Worm (Caenorhabditis elegans) whole organism, mixed stage, embryonic: ENCODE measurements around the gene T07F10.5.
A peak's percentile ranks its signal among the peaks of the same experiment; 100 is the strongest.

Source experiments
- M03D4.4 ChIP-seq: sonication (generic microtip); optimal IDR thresholded peaks from 2 replicates; lab custom pipeline; 2017; ENCODE audit warnings: mild to moderate bottlenecking, missing genetic modification characterization, missing compliant biosample characterization
- bed-3 ChIP-seq: fragments of 200-800 bp; sonication (Bioruptor generic); optimal IDR thresholded peaks from 3 replicates; lab custom pipeline; 2018; ENCODE audit warnings: mild to moderate bottlenecking, missing genetic modification characterization, moderate library complexity, missing compliant biosample characterization
- blmp-1 ChIP-seq: fragments of 150-350 bp; optimal IDR thresholded peaks from 2 replicates; lab custom pipeline; 2014; ENCODE audit warnings: missing biosample characterization, missing genetic modification characterization
- ceh-39 ChIP-seq: fragments of 150-350 bp; optimal IDR thresholded peaks from 2 replicates; lab custom pipeline; 2014; ENCODE audit warnings: missing biosample characterization, missing genetic modification characterization
- ceh-43 ChIP-seq: fragments of 200-800 bp; sonication (Bioruptor generic); optimal IDR thresholded peaks from 2 replicates; lab custom pipeline; 2018; ENCODE audit warnings: mild to moderate bottlenecking, missing genetic modification characterization, moderate library complexity, missing compliant biosample characterization
- ceh-83 ChIP-seq: fragments of 200-800 bp; sonication (Bioruptor generic); optimal IDR thresholded peaks from 2 replicates; lab custom pipeline; 2018; ENCODE audit warnings: mild to moderate bottlenecking, missing genetic modification characterization, missing compliant biosample characterization
- ces-1 ChIP-seq: fragments of 150-350 bp; optimal IDR thresholded peaks from 2 replicates; lab custom pipeline; 2014; ENCODE audit warnings: missing biosample characterization, missing genetic modification reagents, missing genetic modification characterization
- cnd-1 ChIP-seq: fragments of 200-800 bp; sonication (Bioruptor generic); optimal IDR thresholded peaks from 2 replicates; lab custom pipeline; 2018; ENCODE audit warnings: mild to moderate bottlenecking, missing genetic modification characterization, missing compliant biosample characterization
- drap-1 ChIP-seq: fragments of 200-800 bp; sonication (Bioruptor generic); optimal IDR thresholded peaks from 3 replicates; lab custom pipeline; 2018; ENCODE audit warnings: mild to moderate bottlenecking, missing genetic modification characterization, missing compliant biosample characterization
- elt-1 ChIP-seq: sonication (generic microtip); optimal IDR thresholded peaks from 2 replicates; lab custom pipeline; 2017; ENCODE audit warnings: missing genetic modification characterization, mild to moderate bottlenecking, missing compliant biosample characterization, antibody characterized with exemption, moderate library complexity, borderline replicate concordance; ENCODE audit not compliant: insufficient read depth
- elt-3 ChIP-seq: fragments of 150-350 bp; optimal IDR thresholded peaks from 2 replicates; lab custom pipeline; 2014; ENCODE audit warnings: missing biosample characterization, missing genetic modification characterization
- flh-1 ChIP-seq: fragments of 200-800 bp; sonication (Bioruptor generic); optimal IDR thresholded peaks from 2 replicates; lab custom pipeline; 2018; ENCODE audit warnings: mild to moderate bottlenecking, missing genetic modification characterization, moderate library complexity, missing compliant biosample characterization
- ham-2 ChIP-seq: fragments of 200-800 bp; sonication (Bioruptor generic); optimal IDR thresholded peaks from 2 replicates; lab custom pipeline; 2018; ENCODE audit warnings: mild to moderate bottlenecking, missing genetic modification characterization, missing compliant biosample characterization
- hlh-1 ChIP-seq: fragments of 150-350 bp; optimal IDR thresholded peaks from 2 replicates; lab custom pipeline; 2014; ENCODE audit warnings: missing biosample characterization, missing genetic modification reagents, missing genetic modification characterization
- lin-32 ChIP-seq: fragments of 200-800 bp; sonication (Bioruptor generic); optimal IDR thresholded peaks from 2 replicates; lab custom pipeline; 2018; ENCODE audit warnings: mild to moderate bottlenecking, missing genetic modification characterization, missing compliant biosample characterization
- mab-5 ChIP-seq: fragments of 150-350 bp; optimal IDR thresholded peaks from 2 replicates; lab custom pipeline; 2014; ENCODE audit warnings: missing biosample characterization, missing genetic modification characterization
- mep-1 ChIP-seq: fragments of 150-350 bp; optimal IDR thresholded peaks from 2 replicates; lab custom pipeline; 2017; ENCODE audit warnings: missing biosample characterization, missing genetic modification reagents, missing genetic modification characterization, inconsistent platforms
- mls-2 ChIP-seq: sonication (generic microtip); optimal IDR thresholded peaks from 2 replicates; lab custom pipeline; 2016; ENCODE audit warnings: mild to moderate bottlenecking, missing genetic modification characterization, moderate library complexity, missing compliant biosample characterization
- nhr-2 ChIP-seq: fragments of 150-350 bp; optimal IDR thresholded peaks from 2 replicates; lab custom pipeline; 2014; ENCODE audit warnings: missing biosample characterization, missing genetic modification characterization
- nhr-237 ChIP-seq: fragments of 150-350 bp; optimal IDR thresholded peaks from 2 replicates; lab custom pipeline; 2014; ENCODE audit warnings: missing biosample characterization, missing genetic modification characterization
- nhr-76 ChIP-seq: sonication (generic microtip); optimal IDR thresholded peaks from 2 replicates; lab custom pipeline; 2017; ENCODE audit warnings: missing biosample characterization, missing genetic modification characterization
- pha-4 ChIP-seq: fragments of 150-350 bp; optimal IDR thresholded peaks from 2 replicates; lab custom pipeline; 2018; ENCODE audit warnings: missing biosample characterization, missing genetic modification reagents, missing genetic modification characterization
- sem-2 ChIP-seq: fragments of 200-800 bp; sonication (Bioruptor generic); optimal IDR thresholded peaks from 2 replicates; lab custom pipeline; 2018; ENCODE audit warnings: mild to moderate bottlenecking, missing genetic modification characterization, missing compliant biosample characterization
- snpc-4 ChIP-seq: fragments of 150-350 bp; optimal IDR thresholded peaks from 2 replicates; lab custom pipeline; 2014; ENCODE audit warnings: missing biosample characterization, missing genetic modification characterization
- sptf-1 ChIP-seq: sonication (generic microtip); optimal IDR thresholded peaks from 2 replicates; lab custom pipeline; 2017; ENCODE audit warnings: mild to moderate bottlenecking, missing genetic modification characterization, moderate library complexity, missing compliant biosample characterization
- unc-120 ChIP-seq: sonication (generic microtip); optimal IDR thresholded peaks from 2 replicates; lab custom pipeline; 2017; ENCODE audit warnings: missing genetic modification characterization, missing compliant biosample characterization; ENCODE audit not compliant: poor library complexity, severe bottlenecking
- unc-39 ChIP-seq: fragments of 150-350 bp; optimal IDR thresholded peaks from 2 replicates; lab custom pipeline; 2014; ENCODE audit warnings: missing biosample characterization, missing genetic modification characterization
- unc-62 ChIP-seq: fragments of 150-350 bp; optimal IDR thresholded peaks from 2 replicates; lab custom pipeline; 2014; ENCODE audit warnings: missing biosample characterization, missing genetic modification reagents, missing genetic modification characterization
- zip-8 ChIP-seq: fragments of 150-350 bp; optimal IDR thresholded peaks from 2 replicates; lab custom pipeline; 2014; ENCODE audit warnings: missing biosample characterization, missing genetic modification characterization

The T07F10.5 gene

ce11 chrV:12895772-12896171 is 30.1 kb downstream of the T07F10.5 start, which contains the start of gene ttbk-7:
Gene ttbk-7 (minus strand): TSS chrV:12895872.
- TF ChIP-seq bed-3 (GFP tag; lab: Kevin White, UChicago): no peak
- TF ChIP-seq mep-1 (tag; lab: Kevin White, UChicago): no peak

- TF ChIP-seq flh-1 (GFP tag; lab: Kevin White, UChicago) (no peak), mls-2 (peak; percentile 15), mep-1 (tag; lab: Kevin White, UChicago) (no peak), unc-120 (tag; lab: Kevin White, UChicago) (peak; percentile 57), mab-5 (tag; lab: Kevin White, UChicago) (no peak), M03D4.4 (tag; lab: Kevin White, UChicago) (no peak), unc-62 (GFP tag; lab: Kevin White, UChicago) (peak; percentile 80), hlh-1 (tag; lab: Kevin White, UChicago) (peak; percentile 95), nhr-76 (tag; lab: Kevin White, UChicago) (no peak), sem-2 (GFP tag; lab: Kevin White, UChicago) (no peak)
Observed at ce11 chrV:12896850-12897249, 31.1 kb downstream of the T07F10.5 start.

ce11 chrV:12897338-12897737 is 31.6 kb downstream of the T07F10.5 start:
- TF ChIP-seq elt-3 (tag; lab: Kevin White, UChicago): no peak
- no peak for TF ChIP-seq M03D4.4 (tag; lab: Kevin White, UChicago)
- TF ChIP-seq mep-1 (tag; lab: Kevin White, UChicago): peak; percentile 73
- TF ChIP-seq ham-2: peak; percentile 40
- TF ChIP-seq nhr-237 (tag; lab: Kevin White, UChicago): no peak
- no peak for TF ChIP-seq unc-39 (tag; lab: Kevin White, UChicago)
- TF ChIP-seq ceh-83 (GFP tag; lab: Kevin White, UChicago): no peak
- TF ChIP-seq mls-2: no peak
- peak; percentile 24 for TF ChIP-seq nhr-2 (tag; lab: Kevin White, UChicago)
- TF ChIP-seq unc-62 (GFP tag; lab: Kevin White, UChicago): no peak
- TF ChIP-seq hlh-1 (tag; lab: Kevin White, UChicago): peak; percentile 35
- peak; percentile 95 for TF ChIP-seq ces-1 (GFP tag; lab: Kevin White, UChicago)
- TF ChIP-seq blmp-1 (tag; lab: Kevin White, UChicago): no peak
- TF ChIP-seq elt-1 (tag; lab: Kevin White, UChicago): peak; percentile 50
- TF ChIP-seq pha-4: no peak
- no peak for TF ChIP-seq drap-1 (GFP tag; lab: Kevin White, UChicago)
- no peak for TF ChIP-seq unc-120 (tag; lab: Kevin White, UChicago)
- no peak for TF ChIP-seq ceh-43 (GFP tag; lab: Kevin White, UChicago)
- TF ChIP-seq zip-8 (tag; lab: Kevin White, UChicago): no peak
- no peak for TF ChIP-seq lin-32
- TF ChIP-seq ceh-39: no peak
- no peak for TF ChIP-seq cnd-1 (tag; lab: Kevin White, UChicago)
- no peak for TF ChIP-seq sptf-1
- TF ChIP-seq bed-3 (GFP tag; lab: Kevin White, UChicago): no peak
- TF ChIP-seq snpc-4 (tag; lab: Kevin White, UChicago): no peak
- TF ChIP-seq sem-2 (GFP tag; lab: Kevin White, UChicago): no peak

DNA sequence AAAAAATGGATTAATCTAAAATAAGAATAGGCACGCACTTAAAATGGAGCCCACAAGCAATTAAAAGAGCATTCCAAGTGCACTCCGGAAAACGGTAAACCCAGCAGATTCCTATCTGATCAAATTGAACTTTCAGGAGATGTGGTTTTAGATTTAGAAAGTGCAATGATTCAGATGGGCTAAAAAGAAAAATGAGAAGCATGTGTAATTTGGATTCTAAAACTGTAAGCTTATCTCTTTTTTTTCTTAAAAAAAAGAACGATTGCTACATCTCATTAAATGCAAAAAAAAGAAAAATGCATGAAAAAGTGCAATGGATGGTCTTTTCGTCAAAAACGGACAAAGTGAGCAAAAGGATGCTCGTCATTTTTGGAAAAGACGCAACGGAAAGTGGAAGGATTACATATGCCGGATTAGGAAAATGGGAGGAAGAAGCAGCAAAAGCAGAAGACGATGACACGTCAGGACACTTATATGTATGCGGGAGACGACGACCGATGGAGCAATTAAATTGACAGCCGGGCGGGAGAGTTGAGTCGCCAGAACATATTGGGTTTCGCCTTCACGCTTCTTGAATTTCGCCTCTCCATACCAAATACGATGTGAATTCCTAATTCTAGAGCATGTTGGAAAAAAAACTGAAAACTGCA is 33.0 kb downstream of the T07F10.5 start:
- TF ChIP-seq mls-2: no peak
- no peak for TF ChIP-seq zip-8 (tag; lab: Kevin White, UChicago)
- TF ChIP-seq cnd-1 (tag; lab: Kevin White, UChicago): no peak
- no peak for TF ChIP-seq blmp-1 (tag; lab: Kevin White, UChicago)
- TF ChIP-seq lin-32: no peak
- no peak for TF ChIP-seq ceh-83 (GFP tag; lab: Kevin White, UChicago)
- TF ChIP-seq flh-1 (GFP tag; lab: Kevin White, UChicago): no peak
- peak; percentile 58 for TF ChIP-seq ces-1 (GFP tag; lab: Kevin White, UChicago)
- peak; percentile 53 for TF ChIP-seq unc-62 (GFP tag; lab: Kevin White, UChicago)
- TF ChIP-seq hlh-1 (tag; lab: Kevin White, UChicago): no peak
- TF ChIP-seq nhr-76 (tag; lab: Kevin White, UChicago): no peak
- TF ChIP-seq M03D4.4 (tag; lab: Kevin White, UChicago): no peak
- TF ChIP-seq, all 35 proteins: peak for 2
